Fruit fly (Drosophila melanogaster) whole organism, embryonic: ENCODE measurements around the gene insv.

Source experiments
- Bdp1 ChIP-seq: fragments of 200-800 bp; sonication (Bioruptor generic); optimal IDR thresholded peaks from 3 replicates; lab custom pipeline; 2016; ENCODE audit warnings: missing biosample characterization, missing genetic modification characterization
- CG11695 ChIP-seq: fragments of 200-800 bp; sonication (Bioruptor generic); IDR thresholded peaks from 3 replicates; pipeline ENCODE4 v1.3.6; 2022; ENCODE audit warnings: missing biosample characterization, missing genetic modification characterization
- CG12071 ChIP-seq: fragments of 200-800 bp; sonication (Bioruptor generic); optimal IDR thresholded peaks from 3 replicates; lab custom pipeline; 2018; ENCODE audit warnings: missing biosample characterization, mild to moderate bottlenecking, missing genetic modification characterization
- CG12391 ChIP-seq: fragments of 200-800 bp; sonication (Bioruptor generic); optimal IDR thresholded peaks from 3 replicates; lab custom pipeline; 2018; ENCODE audit warnings: missing biosample characterization, mild to moderate bottlenecking, missing genetic modification characterization, moderate library complexity
- CG12769 ChIP-seq: fragments of 200-800 bp; sonication (Bioruptor generic); optimal IDR thresholded peaks from 2 replicates; lab custom pipeline; 2019; ENCODE audit warnings: missing biosample characterization, mild to moderate bottlenecking, missing genetic modification characterization, moderate library complexity
- CG13287 ChIP-seq: fragments of 200-800 bp; sonication (Bioruptor generic); IDR thresholded peaks from 2 replicates; pipeline ENCODE4 v1.3.6; 2022; ENCODE audit warnings: missing biosample characterization, missing genetic modification characterization; ENCODE audit not compliant: partially characterized antibody
- CG13424 ChIP-seq: fragments of 200-800 bp; sonication (Bioruptor generic); optimal IDR thresholded peaks from 2 replicates; lab custom pipeline; 2019; ENCODE audit warnings: missing biosample characterization, mild to moderate bottlenecking, missing genetic modification characterization, moderate library complexity
- CG1529 ChIP-seq: fragments of 200-800 bp; sonication (Bioruptor generic); optimal IDR thresholded peaks from 3 replicates; lab custom pipeline; 2018; ENCODE audit warnings: missing biosample characterization, missing genetic modification characterization
- CG1603 ChIP-seq: fragments of 200-800 bp; sonication (Bioruptor generic); optimal IDR thresholded peaks from 2 replicates; lab custom pipeline; 2019; ENCODE audit warnings: missing biosample characterization, mild to moderate bottlenecking, missing genetic modification characterization, moderate library complexity
- CG16779 ChIP-seq: fragments of 200-800 bp; sonication (Bioruptor generic); IDR thresholded peaks from 2 replicates; pipeline ENCODE4 v1.3.6; 2022; ENCODE audit warnings: missing biosample characterization, missing genetic modification characterization
- CG17385 ChIP-seq: fragments of 200-800 bp; sonication (Bioruptor generic); optimal IDR thresholded peaks from 3 replicates; lab custom pipeline; 2018; ENCODE audit warnings: missing biosample characterization, mild to moderate bottlenecking, missing genetic modification characterization
- CG1792 ChIP-seq: fragments of 200-800 bp; sonication (Bioruptor generic); optimal IDR thresholded peaks from 2 replicates; lab custom pipeline; 2016; ENCODE audit warnings: missing biosample characterization, missing genetic modification characterization
- CG3163 ChIP-seq: fragments of 200-800 bp; sonication (Bioruptor generic); optimal IDR thresholded peaks from 3 replicates; lab custom pipeline; 2016; ENCODE audit warnings: missing biosample characterization, missing genetic modification characterization
- CG3407 ChIP-seq: fragments of 200-800 bp; sonication (Bioruptor generic); optimal IDR thresholded peaks from 2 replicates; lab custom pipeline; 2018; ENCODE audit warnings: missing biosample characterization, mild to moderate bottlenecking, missing genetic modification characterization
- CG7556 ChIP-seq: fragments of 200-800 bp; sonication (Bioruptor generic); optimal IDR thresholded peaks from 2 replicates; lab custom pipeline; 2017; ENCODE audit warnings: missing biosample characterization, mild to moderate bottlenecking, missing genetic modification characterization
- CG9215 ChIP-seq: fragments of 200-800 bp; sonication (Bioruptor generic); IDR thresholded peaks from 2 replicates; pipeline ENCODE4 v1.3.6; 2022; ENCODE audit warnings: missing biosample characterization, missing genetic modification characterization
- CG9609 ChIP-seq: fragments of 200-800 bp; sonication (Bioruptor generic); optimal IDR thresholded peaks from 3 replicates; lab custom pipeline; 2016; ENCODE audit warnings: missing biosample characterization, missing genetic modification characterization
- CG9817 ChIP-seq: fragments of 200-800 bp; sonication (Bioruptor generic); optimal IDR thresholded peaks from 2 replicates; lab custom pipeline; 2018; ENCODE audit warnings: missing biosample characterization, mild to moderate bottlenecking, missing genetic modification characterization, moderate library complexity
- CG9932 ChIP-seq: fragments of 200-800 bp; sonication (Bioruptor generic); IDR thresholded peaks from 2 replicates; pipeline ENCODE4 v1.3.6; 2022; ENCODE audit warnings: missing biosample characterization, missing genetic modification characterization
- Dad ChIP-seq: fragments of 200-800 bp; sonication (Bioruptor generic); optimal IDR thresholded peaks from 3 replicates; lab custom pipeline; 2016; ENCODE audit warnings: missing biosample characterization, missing genetic modification characterization
- ERR ChIP-seq: fragments of 200-800 bp; sonication (Bioruptor generic); optimal IDR thresholded peaks from 2 replicates; lab custom pipeline; 2016; ENCODE audit warnings: missing biosample characterization, missing genetic modification characterization
- Ets65A ChIP-seq: fragments of 200-800 bp; sonication (Bioruptor generic); peaks from one replicate; lab custom pipeline; 2016; ENCODE audit warnings: missing biosample characterization, missing genetic modification characterization
- Fer1 ChIP-seq: fragments of 200-800 bp; sonication (Bioruptor generic); optimal IDR thresholded peaks from 2 replicates; lab custom pipeline; 2017; ENCODE audit warnings: missing biosample characterization, mild to moderate bottlenecking, missing genetic modification characterization
- Fer3 ChIP-seq: fragments of 200-800 bp; sonication (Bioruptor generic); optimal IDR thresholded peaks from 2 replicates; lab custom pipeline; 2018; ENCODE audit warnings: missing biosample characterization, mild to moderate bottlenecking, missing genetic modification characterization, moderate library complexity
- Hey ChIP-seq: fragments of 200-800 bp; sonication (Bioruptor generic); optimal IDR thresholded peaks from 3 replicates; lab custom pipeline; 2018; ENCODE audit warnings: missing biosample characterization, mild to moderate bottlenecking, missing genetic modification characterization
- Hr51 ChIP-seq, 2 experiments: fragments of 200-800 bp; sonication (Bioruptor generic); optimal IDR thresholded peaks; 2 replicates in 1 of 2; 3 replicates in 1 of 2; lab custom pipeline; 2016 to 2018; ENCODE audit warnings: missing biosample characterization in 2 of 2, missing genetic modification characterization in 2 of 2, mild to moderate bottlenecking in 1 of 2, moderate library complexity in 1 of 2
- Hsf ChIP-seq: fragments of 200-800 bp; sonication (Bioruptor generic); optimal IDR thresholded peaks from 3 replicates; lab custom pipeline; 2016; ENCODE audit warnings: missing biosample characterization, missing genetic modification characterization
- MBD-R2 ChIP-seq: fragments of 200-800 bp; sonication (Bioruptor generic); IDR thresholded peaks from 2 replicates; pipeline ENCODE4 v1.3.6; 2022; ENCODE audit warnings: missing biosample characterization, missing genetic modification characterization
- Max ChIP-seq: fragments of 200-800 bp; sonication (Bioruptor generic); optimal IDR thresholded peaks from 2 replicates; lab custom pipeline; 2016; ENCODE audit warnings: missing biosample characterization, mild to moderate bottlenecking, missing genetic modification characterization
- Meics ChIP-seq: fragments of 200-800 bp; sonication (Bioruptor generic); optimal IDR thresholded peaks from 2 replicates; lab custom pipeline; 2017; ENCODE audit warnings: missing biosample characterization, mild to moderate bottlenecking, missing genetic modification characterization
- Ptx1 ChIP-seq: fragments of 200-800 bp; sonication (Bioruptor generic); IDR thresholded peaks from 2 replicates; pipeline ENCODE4 v1.3.6; 2022; ENCODE audit warnings: missing biosample characterization, missing genetic modification characterization
- Sox102F ChIP-seq: fragments of 200-800 bp; sonication (Bioruptor generic); optimal IDR thresholded peaks from 2 replicates; lab custom pipeline; 2018; ENCODE audit warnings: missing biosample characterization, mild to moderate bottlenecking, missing genetic modification characterization, moderate library complexity
- Xbp1 ChIP-seq: fragments of 200-800 bp; sonication (Bioruptor generic); optimal IDR thresholded peaks from 3 replicates; lab custom pipeline; 2016; ENCODE audit warnings: missing biosample characterization, mild to moderate bottlenecking, missing genetic modification characterization
- cad ChIP-seq: fragments of >200 bp; optimal IDR thresholded peaks from 2 replicates; lab custom pipeline; 2017; ENCODE audit warnings: missing biosample characterization, missing genetic modification characterization
- ci ChIP-seq: fragments of 200-800 bp; sonication (Bioruptor generic); IDR thresholded peaks from 3 replicates; pipeline ENCODE4 v1.3.6; 2022; ENCODE audit warnings: missing biosample characterization, missing genetic modification characterization
- cwo ChIP-seq: fragments of 200-800 bp; sonication (Bioruptor generic); optimal IDR thresholded peaks from 3 replicates; lab custom pipeline; 2017; ENCODE audit warnings: missing biosample characterization, missing genetic modification characterization, mild to moderate bottlenecking, moderate library complexity, missing genetic modification reagents
- dimm ChIP-seq: fragments of 200-800 bp; sonication (Bioruptor generic); IDR thresholded peaks from 2 replicates; pipeline ENCODE4 v1.3.6; 2022; ENCODE audit warnings: missing biosample characterization, missing genetic modification characterization
- ewg ChIP-seq: fragments of 200-800 bp; sonication (Bioruptor generic); optimal IDR thresholded peaks from 3 replicates; lab custom pipeline; 2017; ENCODE audit warnings: mild to moderate bottlenecking, missing biosample characterization, missing genetic modification reagents, missing genetic modification characterization
- ham ChIP-seq: fragments of 200-800 bp; sonication (Bioruptor generic); IDR thresholded peaks from 2 replicates; pipeline ENCODE4 v1.3.6; 2022; ENCODE audit warnings: missing biosample characterization, missing genetic modification characterization
- ind ChIP-seq: fragments of 200-800 bp; sonication (Bioruptor generic); optimal IDR thresholded peaks from 3 replicates; lab custom pipeline; 2016; ENCODE audit warnings: missing biosample characterization, missing genetic modification characterization
- kay ChIP-seq: fragments of 200-800 bp; sonication (Bioruptor generic); optimal IDR thresholded peaks from 2 replicates; lab custom pipeline; 2016; ENCODE audit warnings: missing biosample characterization, missing genetic modification characterization
- ken ChIP-seq: fragments of 200-800 bp; sonication (Bioruptor generic); IDR thresholded peaks from 3 replicates; pipeline ENCODE4 v1.3.6; 2022; ENCODE audit warnings: missing biosample characterization, missing genetic modification characterization
- lilli ChIP-seq: fragments of 200-800 bp; sonication (Bioruptor generic); optimal IDR thresholded peaks from 3 replicates; lab custom pipeline; 2016; ENCODE audit warnings: missing biosample characterization, missing genetic modification characterization
- maf-S ChIP-seq: fragments of 200-800 bp; sonication (Bioruptor generic); optimal IDR thresholded peaks from 2 replicates; lab custom pipeline; 2016; ENCODE audit warnings: missing biosample characterization, missing genetic modification characterization
- mld ChIP-seq: fragments of 200-800 bp; sonication (Bioruptor generic); IDR thresholded peaks from 3 replicates; pipeline ENCODE4 v1.3.6; 2022; ENCODE audit warnings: missing biosample characterization, missing genetic modification characterization; ENCODE audit not compliant: partially characterized antibody
- onecut ChIP-seq: fragments of 200-800 bp; sonication (Bioruptor generic); IDR thresholded peaks from 2 replicates; pipeline ENCODE4 v1.3.6; 2022; ENCODE audit warnings: missing biosample characterization, missing genetic modification characterization
- scrt ChIP-seq: fragments of 200-800 bp; sonication (Bioruptor generic); optimal IDR thresholded peaks from 2 replicates; lab custom pipeline; 2018; ENCODE audit warnings: missing biosample characterization, mild to moderate bottlenecking, missing genetic modification characterization, moderate library complexity
- sob ChIP-seq: fragments of 200-800 bp; sonication (Bioruptor generic); IDR thresholded peaks from 2 replicates; pipeline ENCODE4 v1.3.6; 2022; ENCODE audit warnings: missing biosample characterization, missing genetic modification characterization
- tgo ChIP-seq: fragments of 200-800 bp; sonication (Bioruptor generic); IDR thresholded peaks from 3 replicates; pipeline ENCODE4 v1.3.6; 2022; ENCODE audit warnings: missing biosample characterization, missing genetic modification characterization
- tna ChIP-seq: fragments of 200-800 bp; sonication (Bioruptor generic); IDR thresholded peaks from 2 replicates; pipeline ENCODE4 v1.3.6; 2022; ENCODE audit warnings: missing biosample characterization, missing genetic modification characterization; ENCODE audit not compliant: partially characterized antibody
- yki ChIP-seq: fragments of >200 bp; optimal IDR thresholded peaks from 3 replicates; lab custom pipeline; 2018

insv gene

dm6 chr2L:2528097-2528496, 48.7 kb downstream of the insv start:
- no peak for TF ChIP-seq CG3407 (GFP tag; lab: Kevin White, UChicago)
- no peak for TF ChIP-seq ewg (GFP tag; lab: Kevin White, UChicago)
- TF ChIP-seq ham (GFP tag; lab: Robert Waterston, UW): no peak
- no peak; the same call in 1 of the 2 replicates for TF ChIP-seq CG9215
- no peak for TF ChIP-seq Bdp1 (GFP tag; lab: Kevin White, UChicago)
- TF ChIP-seq Meics: peak; percentile 32
- peak; percentile 32 for TF ChIP-seq Xbp1 (GFP tag; lab: Kevin White, UChicago)
- TF ChIP-seq Fer1 (GFP tag; lab: Kevin White, UChicago): peak; percentile 43
- TF ChIP-seq Fer3 (tag; lab: Kevin White, UChicago): peak; percentile 32
- TF ChIP-seq mld (GFP tag; lab: Robert Waterston, UW): no peak
- TF ChIP-seq Max: no peak
- no peak for TF ChIP-seq CG1792
- no peak for TF ChIP-seq CG1529 (GFP tag; lab: Kevin White, UChicago)
- peak; percentile 42 for TF ChIP-seq CG13424 (tag; lab: Kevin White, UChicago)
- peak; percentile 35 for TF ChIP-seq CG7556
- TF ChIP-seq CG11695 (GFP tag; lab: Robert Waterston, UW): 0 out of 3 replicates have a peak, but pooled peaks have one; percentile 19
- TF ChIP-seq Dad (GFP tag; lab: Kevin White, UChicago): no peak
- TF ChIP-seq ERR (GFP tag; lab: Kevin White, UChicago): no peak
- TF ChIP-seq ken (GFP tag; lab: Robert Waterston, UW): 0 out of 3 replicates have a peak, but pooled peaks have one; percentile 20
- TF ChIP-seq CG12769 (tag; lab: Kevin White, UChicago): peak; percentile 56
- TF ChIP-seq Ets65A: peak; percentile 74
- TF ChIP-seq CG16779 (GFP tag; lab: Robert Waterston, UW): no peak
- TF ChIP-seq CG17385 (GFP tag; lab: Kevin White, UChicago): peak; percentile 2
- peak; percentile 28; the same call in 1 of the 2 replicates for TF ChIP-seq onecut (GFP tag; lab: Robert Waterston, UW)
- TF ChIP-seq sob: 0 out of 2 replicates have a peak, but pooled peaks have one; percentile 37
- no peak for TF ChIP-seq kay
- peak; percentile 23 for TF ChIP-seq Sox102F (GFP tag; lab: Kevin White, UChicago)
- TF ChIP-seq Hey (tag; lab: Kevin White, UChicago): peak; percentile 55
- TF ChIP-seq CG13287: no peak
- TF ChIP-seq MBD-R2 (GFP tag; lab: Robert Waterston, UW): no peak
- peak; percentile 24; the same call in 1 of the 3 replicates for TF ChIP-seq tgo (GFP tag; lab: Robert Waterston, UW)
- TF ChIP-seq CG3163: no peak
- peak; percentile 31 for TF ChIP-seq CG9817 (tag; lab: Kevin White, UChicago)
- TF ChIP-seq CG1603 (tag; lab: Kevin White, UChicago): peak; percentile 53
- peak; percentile 54; the same call in 2 of the 3 replicates for TF ChIP-seq ci (GFP tag; lab: Robert Waterston, UW)
- no peak for TF ChIP-seq tna (GFP tag; lab: Robert Waterston, UW)
- no peak for TF ChIP-seq cad (GFP tag; lab: Kevin White, UChicago)
- no peak for TF ChIP-seq dimm
- no peak for TF ChIP-seq yki (lab: Kevin White, UChicago)
- TF ChIP-seq ind: peak; percentile 19
- TF ChIP-seq cwo (GFP tag; lab: Kevin White, UChicago): peak; percentile 46
- TF ChIP-seq Hr51 (GFP tag; optimal IDR thresholded peaks at IDR 0.05; lab: Kevin White, UChicago): peak in 1 of 2 experiments; percentile 29
- TF ChIP-seq lilli (GFP tag; lab: Kevin White, UChicago): peak; percentile 15
- no peak for TF ChIP-seq maf-S (GFP tag; lab: Kevin White, UChicago)
- TF ChIP-seq CG9932 (GFP tag; lab: Robert Waterston, UW): no peak
- TF ChIP-seq Hsf: peak; percentile 10
- peak; percentile 7 for TF ChIP-seq CG12391 (tag; lab: Kevin White, UChicago)
- peak; percentile 28; the same call in 1 of the 2 replicates for TF ChIP-seq Ptx1 (GFP tag; lab: Robert Waterston, UW)
- TF ChIP-seq CG9609: no peak
- TF ChIP-seq scrt (GFP tag; lab: Kevin White, UChicago): peak; percentile 8
- peak; percentile 9 for TF ChIP-seq CG12071 (GFP tag; lab: Kevin White, UChicago)
